Worm (Caenorhabditis elegans) whole organism, L2 larva: Measurements from ENCODE around the gene F44F4.15.

ENCODE experiments used
- Y55F3AM.14 ChIP-seq: fragments of 200-800 bp; sonication (Bioruptor generic); optimal IDR thresholded peaks from 2 replicates; lab custom pipeline; 2018; ENCODE audit warnings: mild to moderate bottlenecking, missing genetic modification characterization, missing compliant biosample characterization
- ZK546.5 ChIP-seq: sonication (generic microtip); optimal IDR thresholded peaks from 2 replicates; lab custom pipeline; 2017; ENCODE audit warnings: missing biosample characterization, missing genetic modification characterization
- blmp-1 ChIP-seq: sonication (generic microtip); optimal IDR thresholded peaks from 2 replicates; lab custom pipeline; 2017; ENCODE audit warnings: missing genetic modification characterization, mild to moderate bottlenecking, missing compliant biosample characterization, antibody characterized with exemption, moderate library complexity; ENCODE audit not compliant: insufficient read depth
- elt-3 ChIP-seq: sonication (generic microtip); optimal IDR thresholded peaks from 2 replicates; lab custom pipeline; 2017; ENCODE audit warnings: missing biosample characterization, missing genetic modification characterization
- fos-1 ChIP-seq: fragments of 150-350 bp; optimal IDR thresholded peaks from 2 replicates; lab custom pipeline; 2014; ENCODE audit warnings: missing biosample characterization, missing genetic modification characterization
- lin-13 ChIP-seq: fragments of 150-350 bp; optimal IDR thresholded peaks from 2 replicates; lab custom pipeline; 2014; ENCODE audit warnings: missing biosample characterization, missing genetic modification reagents, missing genetic modification characterization
- mbf-1 ChIP-seq: sonication (generic microtip); optimal IDR thresholded peaks from 2 replicates; lab custom pipeline; 2017; ENCODE audit warnings: missing biosample characterization, missing genetic modification characterization
- nhr-237 ChIP-seq: fragments of 150-350 bp; optimal IDR thresholded peaks from 2 replicates; lab custom pipeline; 2014; ENCODE audit warnings: missing biosample characterization, missing genetic modification characterization
- nhr-25 ChIP-seq: fragments of 150-350 bp; sonication (generic microtip); optimal IDR thresholded peaks from 3 replicates; lab custom pipeline; 2014; ENCODE audit warnings: missing biosample characterization, missing genetic modification characterization
- sma-3 ChIP-seq: sonication (generic microtip); optimal IDR thresholded peaks from 2 replicates; lab custom pipeline; 2016; ENCODE audit warnings: missing genetic modification reagents, missing genetic modification characterization, missing compliant biosample characterization
- snpc-4 ChIP-seq: fragments of 150-350 bp; optimal IDR thresholded peaks from 2 replicates; lab custom pipeline; 2014; ENCODE audit warnings: missing biosample characterization, missing genetic modification characterization
- unc-39 ChIP-seq: fragments of 150-350 bp; optimal IDR thresholded peaks from 2 replicates; lab custom pipeline; 2014; ENCODE audit warnings: missing biosample characterization, missing genetic modification characterization
- unc-62 ChIP-seq: fragments of 150-350 bp; optimal IDR thresholded peaks from 2 replicates; lab custom pipeline; 2014; ENCODE audit warnings: missing biosample characterization, missing genetic modification reagents, missing genetic modification characterization

- TF ChIP-seq snpc-4 (tag; lab: Kevin White, UChicago) (peak; percentile 11), nhr-25 (tag; lab: Kevin White, UChicago) (peak; percentile 72), ZK546.5 (tag; lab: Kevin White, UChicago) (no peak), sma-3 (GFP tag; lab: Kevin White, UChicago) (peak; percentile 86), blmp-1 (tag; lab: Kevin White, UChicago) (no peak), elt-3 (tag; lab: Kevin White, UChicago) (no peak), Y55F3AM.14 (no peak), mbf-1 (no peak), unc-39 (no peak), unc-62 (GFP tag; lab: Kevin White, UChicago) (no peak), fos-1 (peak; percentile 53), nhr-237 (tag; lab: Kevin White, UChicago) (no peak), lin-13 (GFP tag; lab: Kevin White, UChicago) (peak; percentile 78)
Measured at ce11 chrII:10872541-10872940, 41.9 kb upstream of the F44F4.15 start, which contains the start of the genes cyn-4 and copz-1.
